Fruit fly (Drosophila melanogaster) whole organism, embryonic: Measurements from ENCODE around the gene Cdk5alpha.
A peak's percentile ranks its signal among the peaks of the same experiment; 100 is the strongest.

Experiments used
- BEAF-32 ChIP-seq: fragments of 200-800 bp; sonication (Bioruptor generic); optimal IDR thresholded peaks from 3 replicates; lab custom pipeline; 2017; ENCODE audit warnings: missing biosample characterization, missing genetic modification characterization, mild to moderate bottlenecking, moderate library complexity, missing genetic modification reagents
- CG10462 ChIP-seq: fragments of 200-800 bp; sonication (Bioruptor generic); optimal IDR thresholded peaks from 2 replicates; lab custom pipeline; 2016; ENCODE audit warnings: missing biosample characterization, missing genetic modification characterization
- CG11093 ChIP-seq: fragments of 200-800 bp; sonication (Bioruptor generic); IDR thresholded peaks from 3 replicates; pipeline ENCODE4 v1.3.6; 2022; ENCODE audit warnings: missing biosample characterization, missing genetic modification characterization
- CG11695 ChIP-seq: fragments of 200-800 bp; sonication (Bioruptor generic); IDR thresholded peaks from 3 replicates; pipeline ENCODE4 v1.3.6; 2022; ENCODE audit warnings: missing biosample characterization, missing genetic modification characterization
- CG11696 ChIP-seq: fragments of 200-800 bp; sonication (Bioruptor generic); IDR thresholded peaks from 2 replicates; pipeline ENCODE4 v1.3.6; 2022; ENCODE audit warnings: missing biosample characterization, missing genetic modification characterization
- CG12155 ChIP-seq: fragments of 200-800 bp; sonication (Bioruptor generic); optimal IDR thresholded peaks from 3 replicates; lab custom pipeline; 2016; ENCODE audit warnings: missing biosample characterization, missing genetic modification characterization
- CG1233 ChIP-seq: fragments of 200-800 bp; sonication (Bioruptor generic); optimal IDR thresholded peaks from 4 replicates; lab custom pipeline; 2018; ENCODE audit warnings: missing biosample characterization, mild to moderate bottlenecking, missing genetic modification characterization
- CG12942 ChIP-seq: fragments of 200-800 bp; sonication (Bioruptor generic); optimal IDR thresholded peaks from 3 replicates; lab custom pipeline; 2016; ENCODE audit warnings: missing biosample characterization, missing genetic modification characterization
- CG13424 ChIP-seq: fragments of 200-800 bp; sonication (Bioruptor generic); optimal IDR thresholded peaks from 2 replicates; lab custom pipeline; 2019; ENCODE audit warnings: missing biosample characterization, mild to moderate bottlenecking, missing genetic modification characterization, moderate library complexity
- CG16815 ChIP-seq: fragments of 200-800 bp; sonication (Bioruptor generic); optimal IDR thresholded peaks from 3 replicates; lab custom pipeline; 2017; ENCODE audit warnings: missing biosample characterization, mild to moderate bottlenecking, missing genetic modification characterization
- CG17802 ChIP-seq: fragments of 200-800 bp; sonication (Bioruptor generic); optimal IDR thresholded peaks from 2 replicates; lab custom pipeline; 2018; ENCODE audit warnings: missing biosample characterization, mild to moderate bottlenecking, missing genetic modification characterization, moderate library complexity
- CG17829 ChIP-seq: fragments of 200-800 bp; optimal IDR thresholded peaks from 2 replicates; lab custom pipeline; 2019; ENCODE audit warnings: missing biosample characterization, mild to moderate bottlenecking, missing genetic modification characterization, moderate library complexity
- CG18619 ChIP-seq: fragments of 200-800 bp; sonication (Bioruptor generic); optimal IDR thresholded peaks from 3 replicates; lab custom pipeline; 2017; ENCODE audit warnings: missing biosample characterization, mild to moderate bottlenecking, missing genetic modification characterization
- CG2129 ChIP-seq: fragments of 200-800 bp; sonication (Bioruptor generic); IDR thresholded peaks from 2 replicates; pipeline ENCODE4 v1.3.6; 2022; ENCODE audit warnings: missing biosample characterization, missing genetic modification characterization; ENCODE audit not compliant: partially characterized antibody
- CG3065 ChIP-seq: fragments of 200-800 bp; sonication (Bioruptor generic); optimal IDR thresholded peaks from 2 replicates; lab custom pipeline; 2016; ENCODE audit warnings: missing biosample characterization, missing genetic modification characterization
- CG32532 ChIP-seq: fragments of 200-800 bp; sonication (Bioruptor generic); IDR thresholded peaks from 2 replicates; pipeline ENCODE4 v1.3.6; 2022; ENCODE audit warnings: missing biosample characterization, missing genetic modification characterization
- CG3838 ChIP-seq: fragments of 200-800 bp; sonication (Bioruptor generic); optimal IDR thresholded peaks from 3 replicates; lab custom pipeline; 2016; ENCODE audit warnings: missing biosample characterization, missing genetic modification characterization
- CG6254 ChIP-seq: fragments of 200-800 bp; sonication (Bioruptor generic); optimal IDR thresholded peaks from 3 replicates; lab custom pipeline; 2017; ENCODE audit warnings: mild to moderate bottlenecking, missing biosample characterization, missing genetic modification reagents, missing genetic modification characterization
- CG7786 ChIP-seq: fragments of 200-800 bp; sonication (Bioruptor generic); optimal IDR thresholded peaks from 2 replicates; lab custom pipeline; 2016; ENCODE audit warnings: missing biosample characterization, missing genetic modification characterization
- CG9876 ChIP-seq: fragments of 200-800 bp; sonication (Bioruptor generic); optimal IDR thresholded peaks from 2 replicates; lab custom pipeline; 2016; ENCODE audit warnings: missing biosample characterization, missing genetic modification characterization
- Dad ChIP-seq: fragments of 200-800 bp; sonication (Bioruptor generic); optimal IDR thresholded peaks from 3 replicates; lab custom pipeline; 2016; ENCODE audit warnings: missing biosample characterization, missing genetic modification characterization
- Doc2 ChIP-seq: fragments of 200-800 bp; sonication (Bioruptor generic); IDR thresholded peaks from 2 replicates; pipeline ENCODE4 v1.3.6; 2022; ENCODE audit warnings: missing biosample characterization, missing genetic modification characterization
- Elba2 ChIP-seq: fragments of 200-800 bp; sonication (Bioruptor generic); optimal IDR thresholded peaks from 3 replicates; lab custom pipeline; 2016; ENCODE audit warnings: missing biosample characterization, missing genetic modification characterization
- Fer2 ChIP-seq: fragments of 200-800 bp; sonication (Bioruptor generic); optimal IDR thresholded peaks from 2 replicates; lab custom pipeline; 2018; ENCODE audit warnings: missing biosample characterization, mild to moderate bottlenecking, missing genetic modification characterization, moderate library complexity
- HLHmδ ChIP-seq: fragments of 200-800 bp; sonication (Bioruptor generic); optimal IDR thresholded peaks from 2 replicates; lab custom pipeline; 2018; ENCODE audit warnings: missing biosample characterization, mild to moderate bottlenecking, missing genetic modification characterization, moderate library complexity
- HmgZ ChIP-seq: fragments of 200-800 bp; sonication (Bioruptor generic); optimal IDR thresholded peaks from 2 replicates; lab custom pipeline; 2018; ENCODE audit warnings: missing biosample characterization, mild to moderate bottlenecking, missing genetic modification characterization
- Rfx ChIP-seq: fragments of 200-800 bp; sonication (Bioruptor generic); IDR thresholded peaks from 2 replicates; pipeline ENCODE4 v1.3.6; 2022; ENCODE audit warnings: missing biosample characterization, missing genetic modification characterization
- Sry-δ ChIP-seq: fragments of 200-800 bp; sonication (Bioruptor generic); optimal IDR thresholded peaks from 2 replicates; lab custom pipeline; 2016; ENCODE audit warnings: missing biosample characterization, missing genetic modification characterization
- Ssrp ChIP-seq: fragments of 200-800 bp; sonication (Bioruptor generic); optimal IDR thresholded peaks from 2 replicates; lab custom pipeline; 2018; ENCODE audit warnings: missing biosample characterization, mild to moderate bottlenecking, missing genetic modification characterization, moderate library complexity
- Taf1 ChIP-seq: fragments of 200-800 bp; sonication (Bioruptor generic); IDR thresholded peaks from 2 replicates; pipeline ENCODE4 v1.3.6; 2022; ENCODE audit warnings: missing biosample characterization, missing genetic modification characterization
- Usf ChIP-seq: fragments of 200-800 bp; sonication (Bioruptor generic); optimal IDR thresholded peaks from 2 replicates; lab custom pipeline; 2017; ENCODE audit warnings: missing genotype, missing biosample characterization, missing genetic modification characterization
- bigmax ChIP-seq: fragments of 200-800 bp; sonication (Bioruptor generic); optimal IDR thresholded peaks from 2 replicates; lab custom pipeline; 2018; ENCODE audit warnings: missing biosample characterization, mild to moderate bottlenecking, missing genetic modification characterization
- bsh ChIP-seq, 2 experiments: fragments of 200-800 bp; sonication (Bioruptor generic); optimal IDR thresholded peaks; 2 replicates each; lab custom pipeline; 2017 to 2018; ENCODE audit warnings: mild to moderate bottlenecking in 2 of 2, missing biosample characterization in 2 of 2, missing genetic modification characterization in 2 of 2, moderate library complexity in 1 of 2
- crc ChIP-seq: fragments of 200-800 bp; sonication (Bioruptor generic); optimal IDR thresholded peaks from 2 replicates; lab custom pipeline; 2016; ENCODE audit warnings: missing biosample characterization, missing genetic modification characterization
- eyg ChIP-seq: fragments of 200-800 bp; sonication (Bioruptor generic); optimal IDR thresholded peaks from 3 replicates; lab custom pipeline; 2016; ENCODE audit warnings: missing biosample characterization, missing genetic modification characterization
- ftz-f1 ChIP-seq: fragments of 200-800 bp; sonication (Bioruptor generic); optimal IDR thresholded peaks from 2 replicates; lab custom pipeline; 2016; ENCODE audit warnings: missing biosample characterization, missing genetic modification characterization
- gfzf ChIP-seq: fragments of 200-800 bp; sonication (Bioruptor generic); optimal IDR thresholded peaks from 2 replicates; lab custom pipeline; 2016; ENCODE audit warnings: missing biosample characterization, mild to moderate bottlenecking, missing genetic modification characterization, moderate library complexity
- gt ChIP-seq: fragments of 200-800 bp; sonication (Bioruptor generic); IDR thresholded peaks from 2 replicates; pipeline ENCODE4 v1.3.6; 2022; ENCODE audit warnings: missing biosample characterization, missing genetic modification characterization
- h ChIP-seq: fragments of >200 bp; optimal IDR thresholded peaks from 2 replicates; lab custom pipeline; 2017
- ind ChIP-seq: fragments of 200-800 bp; sonication (Bioruptor generic); optimal IDR thresholded peaks from 3 replicates; lab custom pipeline; 2016; ENCODE audit warnings: missing biosample characterization, missing genetic modification characterization
- jing ChIP-seq: fragments of 200-800 bp; sonication (Bioruptor generic); optimal IDR thresholded peaks from 2 replicates; lab custom pipeline; 2018; ENCODE audit warnings: missing biosample characterization, mild to moderate bottlenecking, missing genetic modification characterization
- kah ChIP-seq: fragments of 200-800 bp; sonication (Bioruptor generic); optimal IDR thresholded peaks from 2 replicates; lab custom pipeline; 2018; ENCODE audit warnings: missing biosample characterization, mild to moderate bottlenecking, missing genetic modification characterization
- mam ChIP-seq: fragments of 200-800 bp; sonication (Bioruptor generic); optimal IDR thresholded peaks from 3 replicates; lab custom pipeline; 2016; ENCODE audit warnings: missing biosample characterization, missing genetic modification characterization
- prd ChIP-seq, 3 experiments: fragments of >200 bp in 2 of 3; fragments of 200-800 bp in 1 of 3; sonication (Bioruptor generic) in 1 of 3; optimal IDR thresholded peaks in 2 of 3; IDR thresholded peaks in 1 of 3; 2 replicates in 2 of 3; 3 replicates in 1 of 3; pipeline versions ENCODE4 v1.3.6 to Lab custom; 2017 to 2022; ENCODE audit warnings: missing biosample characterization in 1 of 3, missing genetic modification characterization in 1 of 3
- rib ChIP-seq: fragments of 200-800 bp; sonication (Bioruptor generic); IDR thresholded peaks from 2 replicates; pipeline ENCODE4 v1.3.6; 2022; ENCODE audit warnings: missing biosample characterization, missing genetic modification characterization
- sens-2 ChIP-seq: fragments of 200-800 bp; sonication (Bioruptor generic); IDR thresholded peaks from 2 replicates; pipeline ENCODE4 v1.3.6; 2022; ENCODE audit warnings: missing biosample characterization, missing genetic modification characterization
- tgo ChIP-seq: fragments of 200-800 bp; sonication (Bioruptor generic); IDR thresholded peaks from 3 replicates; pipeline ENCODE4 v1.3.6; 2022; ENCODE audit warnings: missing biosample characterization, missing genetic modification characterization
- unpg ChIP-seq: fragments of 200-800 bp; sonication (Bioruptor generic); optimal IDR thresholded peaks from 3 replicates; lab custom pipeline; 2018; ENCODE audit warnings: missing biosample characterization, mild to moderate bottlenecking, missing genetic modification characterization, moderate library complexity
- zfh1 ChIP-seq: fragments of 200-800 bp; sonication (Bioruptor generic); IDR thresholded peaks from 3 replicates; pipeline ENCODE4 v1.3.6; 2022; ENCODE audit warnings: missing biosample characterization, missing genetic modification characterization

Cdk5alpha gene

dm6 chr2L:10260750-10261493 is 49.8 kb downstream of the Cdk5alpha start, which contains the start of gene Pten (continued):
- TF ChIP-seq bsh (GFP tag; optimal IDR thresholded peaks at IDR 0.05; lab: Kevin White, UChicago) (peak in 1 of 2 experiments; percentile 54), Ssrp (peak; percentile 71), CG18619 (GFP tag; lab: Kevin White, UChicago) (no peak), gfzf (peak; percentile 10), CG9876 (GFP tag; lab: Kevin White, UChicago) (no peak), CG1233 (GFP tag; lab: Kevin White, UChicago) (peak; percentile 68), CG10462 (GFP tag; lab: Kevin White, UChicago) (peak; percentile 60), CG11093 (GFP tag; lab: Robert Waterston, UW) (no peak; the same call in 2 of the 3 replicates), unpg (GFP tag; lab: Kevin White, UChicago) (peak; percentile 41), CG2129 (peak; percentile 73), gt (GFP tag; lab: Robert Waterston, UW) (no peak), CG6254 (GFP tag; lab: Kevin White, UChicago) (peak; percentile 100), CG17802 (tag; lab: Kevin White, UChicago) (peak; percentile 28), rib (GFP tag; lab: Robert Waterston, UW) (no peak), CG32532 (GFP tag; lab: Robert Waterston, UW) (peak; percentile 62; the same call in 1 of the 2 replicates), CG16815 (GFP tag; lab: Kevin White, UChicago) (no peak), CG11696 (GFP tag; lab: Robert Waterston, UW) (0 out of 2 replicates have a peak, but pooled peaks have one; percentile 33), zfh1 (GFP tag; lab: Robert Waterston, UW) (peak; percentile 58; the same call in 2 of the 3 replicates), CG11695 (GFP tag; lab: Robert Waterston, UW) (peak; percentile 73; the same call in 1 of the 3 replicates), sens-2 (GFP tag; lab: Robert Waterston, UW) (no peak), tgo (GFP tag; lab: Robert Waterston, UW) (peak; percentile 51; the same call in 1 of the 3 replicates), jing (GFP tag; lab: Kevin White, UChicago) (no peak), Sry-δ (peak; percentile 79), CG12155 (GFP tag; lab: Kevin White, UChicago) (peak; percentile 57), HLHmδ (GFP tag; lab: Kevin White, UChicago) (no peak), Doc2 (GFP tag; lab: Robert Waterston, UW) (no peak), CG12942 (GFP tag; lab: Kevin White, UChicago) (peak; percentile 38), crc (GFP tag; lab: Kevin White, UChicago) (peak; percentile 46), bigmax (GFP tag; lab: Kevin White, UChicago) (no peak), Dad (GFP tag; lab: Kevin White, UChicago) (peak; percentile 55), ftz-f1 (GFP tag; lab: Kevin White, UChicago) (no peak), CG7786 (peak; percentile 48), CG17829 (tag; lab: Kevin White, UChicago) (peak; percentile 82), Fer2 (tag; lab: Kevin White, UChicago) (peak; percentile 14), ind (GFP tag; lab: Kevin White, UChicago) (peak; percentile 71), CG3065 (GFP tag; lab: Kevin White, UChicago) (peak; percentile 7), eyg (GFP tag; lab: Kevin White, UChicago) (peak; percentile 43), CG3838 (GFP tag; lab: Kevin White, UChicago) (no peak), Elba2 (GFP tag; lab: Kevin White, UChicago) (peak; percentile 12), h (lab: Kevin White, UChicago) (no peak), HmgZ (tag; lab: Kevin White, UChicago) (peak; percentile 57), mam (GFP tag; lab: Kevin White, UChicago) (peak; percentile 74), kah (GFP tag; lab: Kevin White, UChicago) (peak; percentile 83), Usf (GFP tag; lab: Kevin White, UChicago) (no peak), prd (optimal IDR thresholded peaks at IDR 0.05; lab: Kevin White, UChicago) (no peak), prd (GFP tag; IDR thresholded peaks at IDR 0.05; lab: Robert Waterston, UW) (peak; percentile 70; the same call in 1 of the 3 replicates), Taf1 (GFP tag; lab: Robert Waterston, UW) (0 out of 2 replicates have a peak, but pooled peaks have one; percentile 18), Rfx (GFP tag; lab: Robert Waterston, UW) (no peak; the same call in 1 of the 2 replicates), CG13424 (tag; lab: Kevin White, UChicago) (peak; percentile 56), BEAF-32 (GFP tag; lab: Kevin White, UChicago) (peak; percentile 88)
